Worm (Caenorhabditis elegans): ENCODE results near the gene E01B7.2.

The E01B7.2 gene

DNA sequence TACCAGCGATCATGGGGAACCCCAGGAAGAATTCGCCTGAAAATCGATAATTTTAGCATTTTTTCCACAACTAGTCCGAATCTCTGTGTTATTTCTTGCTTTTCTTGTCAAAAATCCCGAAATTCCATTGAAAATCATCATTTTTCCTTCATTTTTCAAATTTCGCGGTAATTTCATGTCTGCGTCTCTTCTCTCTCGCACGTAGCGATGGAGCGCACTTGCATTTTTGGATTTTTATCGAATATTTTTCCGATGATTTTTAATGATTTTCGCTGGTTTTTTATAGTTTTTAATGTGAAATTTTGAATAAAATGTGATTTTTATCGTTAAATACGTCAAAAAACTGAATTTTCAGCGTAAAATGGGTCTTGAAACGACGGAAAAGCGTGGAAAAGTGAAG, at the start of gene E01B7.2:
Gene E01B7.2, plus strand, starts transcription at position 350 of the 400 bp plus-strand sequence.
- TF ChIP-seq dpl-1 (GFP tag; optimal IDR thresholded peaks at IDR 0.05) (peak; percentile 97 to 98 (median 98)), unc-130 (tag; optimal IDR thresholded peaks at IDR 0.05) (peak; percentile 57), aly-2 (tag; optimal IDR thresholded peaks at IDR 0.05) (peak; percentile 96), C34B4.2 (tag; optimal IDR thresholded peaks at IDR 0.05) (no peak), Y116A8C.19 (tag; optimal IDR thresholded peaks at IDR 0.05; ENCODE audit: borderline replicate concordance) (no peak), ztf-11 (tag; optimal IDR thresholded peaks at IDR 0.05) (peak in 1 of 2 experiments; percentile 52), nhr-19 (GFP tag; conservative IDR thresholded peaks at IDR 0.05) (peak; percentile 80), sox-4 (tag; optimal IDR thresholded peaks at IDR 0.05) (peak; percentile 40), irx-1 (tag; optimal IDR thresholded peaks at IDR 0.05) (peak; percentile 67), xbp-1 (tag; optimal IDR thresholded peaks at IDR 0.05) (peak; percentile 81), mdl-1 (tag; optimal IDR thresholded peaks at IDR 0.05) (peak in 1 of 2 experiments; percentile 68), ztf-4 (tag; optimal IDR thresholded peaks at IDR 0.05) (peak; percentile 30), ets-5 (GFP tag; IDR thresholded peaks at IDR 0.05) (no peak), nhr-76 (tag; optimal IDR thresholded peaks at IDR 0.05) (no peak), grh-1 (GFP tag; IDR thresholded peaks at IDR 0.05) (peak; percentile 82), fos-1 (tag; optimal IDR thresholded peaks at IDR 0.05) (peak; percentile 42), fkh-8 (tag; optimal IDR thresholded peaks at IDR 0.05) (peak; percentile 59), unc-98 (GFP tag; IDR thresholded peaks at IDR 0.05) (no peak), ceh-88 (GFP tag; IDR thresholded peaks at IDR 0.05) (peak; percentile 33; the same call in 1 of the 2 replicates), lin-35 (GFP tag; optimal IDR thresholded peaks at IDR 0.05) (peak; percentile 97 to 99), hlh-17 (GFP tag; optimal IDR thresholded peaks at IDR 0.05; ENCODE audit: borderline replicate concordance) (no peak), C04F5.9 (tag; optimal IDR thresholded peaks at IDR 0.05) (peak; percentile 18), zag-1 (tag; optimal IDR thresholded peaks at IDR 0.05) (no peak), swsn-7 (tag; optimal IDR thresholded peaks at IDR 0.05) (peak; percentile 83), lin-13 (GFP tag; optimal IDR thresholded peaks at IDR 0.05) (peak; percentile 72), ces-1 (GFP tag; optimal IDR thresholded peaks at IDR 0.05) (no peak), pax-3 (tag; optimal IDR thresholded peaks at IDR 0.05) (no peak), nhr-90 (tag; optimal IDR thresholded peaks at IDR 0.05; ENCODE audit: poor library complexity) (peak; percentile 82), lin-15B (tag; optimal IDR thresholded peaks at IDR 0.05) (peak; percentile 76), unc-86 (tag; optimal IDR thresholded peaks at IDR 0.05) (peak; percentile 83), hlh-4 (tag; optimal IDR thresholded peaks at IDR 0.05) (no peak), alr-1 (tag; optimal IDR thresholded peaks at IDR 0.05; ENCODE audit: borderline replicate concordance) (no peak), egl-27 (tag; optimal IDR thresholded peaks at IDR 0.05) (no peak), mep-1 (tag; optimal IDR thresholded peaks at IDR 0.05) (peak; percentile 87), ama-1 (optimal IDR thresholded peaks at IDR 0.05) (peak; percentile 36), ceh-63 (GFP tag; optimal IDR thresholded peaks at IDR 0.05) (no peak), lsy-2 (tag; optimal IDR thresholded peaks at IDR 0.05) (peak; percentile 90 to 91), aha-1 (tag; optimal IDR thresholded peaks at IDR 0.05) (peak; percentile 32), F16B12.6 (tag; optimal IDR thresholded peaks at IDR 0.05) (peak; percentile 77), nhr-28 (tag; optimal IDR thresholded peaks at IDR 0.05) (no peak), efl-1 (optimal IDR thresholded peaks at IDR 0.05) (peak; percentile 99 to 100), efl-1 (GFP tag; optimal IDR thresholded peaks at IDR 0.05 in 1 of 2) (peak; percentile 99 to 100), mef-2 (tag; optimal IDR thresholded peaks at IDR 0.05) (no peak), fkh-4 (tag; optimal IDR thresholded peaks at IDR 0.05; ENCODE audit: borderline replicate concordance) (no peak), nhr-47 (tag; optimal IDR thresholded peaks at IDR 0.05) (peak; percentile 91), mab-9 (GFP tag; IDR thresholded peaks at IDR 0.05) (peak; percentile 57; the same call in 1 of the 2 replicates), lin-14 (GFP tag; optimal IDR thresholded peaks at IDR 0.05) (no peak), skn-1 (tag; optimal IDR thresholded peaks at IDR 0.05) (peak; percentile 99), ceh-82 (tag; optimal IDR thresholded peaks at IDR 0.05) (peak; percentile 72 to 82 (median 76)), ceh-90 (tag; optimal IDR thresholded peaks at IDR 0.05) (peak; percentile 12), nhr-85 (tag) (peak; percentile 90), hpl-2 (GFP tag; optimal IDR thresholded peaks at IDR 0.05) (peak; percentile 8), elt-3 (tag; optimal IDR thresholded peaks at IDR 0.05) (peak in 2 of 6 experiments; percentile 68 to 77)
